Fruit fly (Drosophila melanogaster) whole organism: ENCODE results near the gene gpp.

Source experiments
- CG8478 ChIP-seq: fragments of >200 bp; optimal IDR thresholded peaks from 2 replicates; lab custom pipeline; 2018; ENCODE audit warnings: inconsistent platforms
- psq ChIP-seq: fragments of >200 bp; optimal IDR thresholded peaks from 2 replicates; lab custom pipeline; 2017
- usp ChIP-seq: fragments of >200 bp; optimal IDR thresholded peaks from 2 replicates; lab custom pipeline; 2017; ENCODE audit warnings: missing biosample characterization, missing genetic modification characterization, mixed read lengths

dm6 chr3R:6396613-6397012 is 10.0 kb upstream of the gpp start:
- no peak for TF ChIP-seq usp
- no peak for TF ChIP-seq psq (lab: Kevin White, UChicago)
- TF ChIP-seq CG8478 (lab: Kevin White, UChicago): no peak
